Worm (Caenorhabditis elegans) whole organism, dauer: ENCODE measurements around the gene cth-2.
"Not testable (repeated sequence)": the region's sequence is repeated elsewhere in the genome, so short reads cannot be mapped to it uniquely, and the experiment has no call there.

Source experiments
- unc-62 ChIP-seq: sonication (generic microtip); optimal IDR thresholded peaks from 2 replicates; lab custom pipeline; 2017; ENCODE audit warnings: missing biosample characterization, missing genetic modification reagents, missing genetic modification characterization

The cth-2 gene

ce11 chrII:7057860-7058259 lies at the start of gene cth-2:
Gene cth-2, minus strand, starts transcription at chrII:7057960.
- no peak for TF ChIP-seq unc-62 (GFP tag; lab: Kevin White, UChicago)

ce11 chrII:7106313-7106712 lies 48.6 kb upstream of the cth-2 start:
- no peak for TF ChIP-seq unc-62 (GFP tag; lab: Kevin White, UChicago)

- no peak for TF ChIP-seq unc-62 (GFP tag; lab: Kevin White, UChicago)
Observed at ce11 chrII:7104794-7105613, 47.2 kb upstream of the cth-2 start, which contains the start of the genes farl-11 and rpl-33. Gene farl-11, minus strand, starts transcription at chrII:7105035. Gene rpl-33, plus strand, starts transcription at chrII:7105563.

ce11 chrII:7103111-7103510 lies 45.4 kb upstream of the cth-2 start:
- TF ChIP-seq unc-62 (GFP tag; lab: Kevin White, UChicago) = no peak

- TF ChIP-seq unc-62 (GFP tag; lab: Kevin White, UChicago) = no peak
Observed at ce11 chrII:7102288-7102687, 44.5 kb upstream of the cth-2 start.

ce11 chrII:7100838-7101237 lies 43.1 kb upstream of the cth-2 start, which contains the start of gene mmaa-1:
Gene mmaa-1, minus strand, starts transcription at chrII:7101165.
- no peak for TF ChIP-seq unc-62 (GFP tag; lab: Kevin White, UChicago)

- TF ChIP-seq unc-62 (GFP tag; lab: Kevin White, UChicago) = no peak
Observed at ce11 chrII:7099231-7099630, 41.5 kb upstream of the cth-2 start.

- TF ChIP-seq unc-62 (GFP tag; lab: Kevin White, UChicago) = no peak
Observed at ce11 chrII:7098578-7098977, 40.8 kb upstream of the cth-2 start, which contains the start of gene mct-5. Gene mct-5, minus strand, starts transcription at chrII:7098593.

ce11 chrII:7095970-7096369 lies 38.2 kb upstream of the cth-2 start:
- TF ChIP-seq unc-62 (GFP tag; lab: Kevin White, UChicago) = no peak

- no peak for TF ChIP-seq unc-62 (GFP tag; lab: Kevin White, UChicago)
Observed at ce11 chrII:7093339-7093821, 35.6 kb upstream of the cth-2 start, which contains the start of gene T02G5.3. Gene T02G5.3, plus strand, starts transcription at chrII:7093389.

- no peak for TF ChIP-seq unc-62 (GFP tag; lab: Kevin White, UChicago)
Observed at ce11 chrII:7090852-7091251, 33.1 kb upstream of the cth-2 start.

- TF ChIP-seq unc-62 (GFP tag; lab: Kevin White, UChicago) = no peak
Observed at ce11 chrII:7090085-7090484, 32.3 kb upstream of the cth-2 start.

ce11 chrII:7084021-7084420 lies 26.3 kb upstream of the cth-2 start, which contains the start of the genes T02G5.14 and T02G5.15:
Gene T02G5.14, plus strand, starts transcription at chrII:7084321.
Gene T02G5.15, plus strand, starts transcription at chrII:7084321.
- not testable (repeated sequence) for TF ChIP-seq unc-62 (GFP tag; lab: Kevin White, UChicago)

- no peak for TF ChIP-seq unc-62 (GFP tag; lab: Kevin White, UChicago)
Observed at ce11 chrII:7075564-7076228, 17.9 kb upstream of the cth-2 start, which contains the start of gene T02G5.7. Gene T02G5.7, plus strand, starts transcription at chrII:7075614.

- TF ChIP-seq unc-62 (GFP tag; lab: Kevin White, UChicago) = no peak
Observed at ce11 chrII:7073537-7073913, 15.8 kb upstream of the cth-2 start, which contains the start of gene kat-1. Gene kat-1, plus strand, starts transcription at chrII:7073814.
